Fruit fly (Drosophila melanogaster): ENCODE data around the gene PGRP-SB1.

PGRP-SB1 gene

dm6 chr3L:16768001-16768652, 40.3 kb upstream of the PGRP-SB1 start (continued):
- no peak for TF ChIP-seq mirr (GFP tag; optimal IDR thresholded peaks at IDR 0.05)
- TF ChIP-seq grn (GFP tag; optimal IDR thresholded peaks at IDR 0.05), result peak; percentile 70
- peak; percentile 39 for TF ChIP-seq pum (GFP tag; optimal IDR thresholded peaks at IDR 0.05)
- TF ChIP-seq esg (GFP tag; conservative IDR thresholded peaks at IDR 0.05), result 0 out of 2 replicates have a peak, but pooled peaks have one; percentile 10
- no peak for TF ChIP-seq Stat92E (GFP tag; optimal IDR thresholded peaks at IDR 0.05)
- peak; percentile 14 for TF ChIP-seq jumu (GFP tag; optimal IDR thresholded peaks at IDR 0.05)
- TF ChIP-seq knrl (GFP tag; IDR thresholded peaks at IDR 0.05; ENCODE audit: partially characterized antibody), result 0 out of 3 replicates have a peak, but pooled peaks have one; percentile 28
- no peak for TF ChIP-seq Dref (GFP tag; IDR thresholded peaks at IDR 0.05)
- TF ChIP-seq Meics (GFP tag; optimal IDR thresholded peaks at IDR 0.05), result no peak
- peak; percentile 88 for TF ChIP-seq pros (GFP tag; optimal IDR thresholded peaks at IDR 0.05)
- TF ChIP-seq Bteb2 (GFP tag; optimal IDR thresholded peaks at IDR 0.05), result no peak
- TF ChIP-seq ems (GFP tag; optimal IDR thresholded peaks at IDR 0.05), result peak; percentile 6
- peak; percentile 54 for TF ChIP-seq CG17829 (tag; optimal IDR thresholded peaks at IDR 0.05)
- peak; percentile 34 for TF ChIP-seq CG11504 (tag; optimal IDR thresholded peaks at IDR 0.05)
- TF ChIP-seq dysf (GFP tag; IDR thresholded peaks at IDR 0.05), result 0 out of 3 replicates have a peak, but pooled peaks have one; percentile 9
- TF ChIP-seq gsb-n (tag; optimal IDR thresholded peaks at IDR 0.05), result peak; percentile 48
- peak; percentile 63 for TF ChIP-seq CG9727 (GFP tag; optimal IDR thresholded peaks at IDR 0.05)
- peak in 1 of 2 experiments; percentile 27 for TF ChIP-seq insv (GFP tag; optimal IDR thresholded peaks at IDR 0.05)
- peak; percentile 27; the same call in 1 of the 2 replicates for TF ChIP-seq E2f2 (GFP tag; IDR thresholded peaks at IDR 0.05)
- peak; percentile 15 for TF ChIP-seq ind (GFP tag; optimal IDR thresholded peaks at IDR 0.05)

- TF ChIP-seq sens (GFP tag) (peak; percentile 75), Lhr (GFP tag; optimal IDR thresholded peaks at IDR 0.05) (no peak), HLHmδ (GFP tag; optimal IDR thresholded peaks at IDR 0.05) (peak; percentile 7), exex (tag; optimal IDR thresholded peaks at IDR 0.05) (no peak), pros (GFP tag; optimal IDR thresholded peaks at IDR 0.05) (peak; percentile 67), oc (tag; optimal IDR thresholded peaks at IDR 0.05) (peak; percentile 90), CG2199 (GFP tag; IDR thresholded peaks at IDR 0.05) (0 out of 3 replicates have a peak, but pooled peaks have one; percentile 41), gsb-n (tag; optimal IDR thresholded peaks at IDR 0.05) (peak; percentile 25)
Observed at dm6 chr3L:16766901-16767300, 39.1 kb upstream of the PGRP-SB1 start.

- TF ChIP-seq CG18764 (GFP tag; optimal IDR thresholded peaks at IDR 0.05) (peak; percentile 44), wdn (GFP tag; IDR thresholded peaks at IDR 0.05) (no peak), CG43689 (GFP tag; IDR thresholded peaks at IDR 0.05) (no peak), Awh (GFP tag; IDR thresholded peaks at IDR 0.05) (peak; percentile 57; the same call in 1 of the 2 replicates), Dip3 (GFP tag; optimal IDR thresholded peaks at IDR 0.05) (no peak), mam (GFP tag; optimal IDR thresholded peaks at IDR 0.05) (no peak), lilli (GFP tag; optimal IDR thresholded peaks at IDR 0.05) (peak; percentile 31), scrt (GFP tag; optimal IDR thresholded peaks at IDR 0.05) (peak; percentile 45), org-1 (GFP tag; optimal IDR thresholded peaks at IDR 0.05) (peak; percentile 42), CG8478 (optimal IDR thresholded peaks at IDR 0.05) (no peak), CG7372 (GFP tag; IDR thresholded peaks at IDR 0.05) (no peak), CG11247 (GFP tag; IDR thresholded peaks at IDR 0.05) (no peak), CG4707 (GFP tag; optimal IDR thresholded peaks at IDR 0.05) (peak; percentile 95), ab (GFP tag; optimal IDR thresholded peaks at IDR 0.05) (no peak), CG7987 (GFP tag; optimal IDR thresholded peaks at IDR 0.05) (peak; percentile 25), corto (GFP tag; optimal IDR thresholded peaks at IDR 0.05) (peak; percentile 4), hbn (GFP tag; IDR thresholded peaks at IDR 0.05; ENCODE audit: partially characterized antibody) (peak; percentile 20; the same call in 1 of the 2 replicates), gro (GFP tag; optimal IDR thresholded peaks at IDR 0.05) (no peak), pan (optimal IDR thresholded peaks at IDR 0.05) (no peak), pan (GFP tag; optimal IDR thresholded peaks at IDR 0.05 in 1 of 2, IDR thresholded peaks at IDR 0.05 in 1 of 2) (no peak)
Observed at dm6 chr3L:16765647-16766628, 38.1 kb upstream of the PGRP-SB1 start, which contains the start of gene Nrt. Nrt (plus strand) TSS chr3L:16766072.

All from whole organism, embryonic.